Worm (Caenorhabditis elegans) whole organism, late embryonic: ENCODE results near the gene let-716.

ENCODE experiments used
- C38D4.7 ChIP-seq: fragments of 200-800 bp; sonication (Bioruptor generic); optimal IDR thresholded peaks from 2 replicates; lab custom pipeline; 2018; ENCODE audit warnings: mild to moderate bottlenecking, missing genetic modification characterization, moderate library complexity, missing compliant biosample characterization
- T23F11.4 ChIP-seq: fragments of 200-800 bp; sonication (Bioruptor generic); optimal IDR thresholded peaks from 2 replicates; lab custom pipeline; 2018; ENCODE audit warnings: mild to moderate bottlenecking, missing genetic modification characterization, missing compliant biosample characterization
- elt-2 ChIP-seq: sonication (generic microtip); optimal IDR thresholded peaks from 2 replicates; lab custom pipeline; 2016; ENCODE audit warnings: missing genetic modification reagents, missing genetic modification characterization, missing compliant biosample characterization
- hlh-8 ChIP-seq: sonication (generic microtip); optimal IDR thresholded peaks from 2 replicates; lab custom pipeline; 2016; ENCODE audit warnings: missing genotype, missing genetic modification characterization, missing compliant biosample characterization
- mec-3 ChIP-seq: sonication (generic microtip); optimal IDR thresholded peaks from 2 replicates; lab custom pipeline; 2016; ENCODE audit warnings: borderline replicate concordance, missing genetic modification characterization, missing compliant biosample characterization
- pag-3 ChIP-seq: sonication (generic microtip); optimal IDR thresholded peaks from 2 replicates; lab custom pipeline; 2016; ENCODE audit warnings: missing compliant biosample characterization, missing genetic modification characterization, borderline replicate concordance
- sox-4 ChIP-seq: sonication (generic microtip); optimal IDR thresholded peaks from 2 replicates; lab custom pipeline; 2017; ENCODE audit warnings: mild to moderate bottlenecking, missing genetic modification characterization, inconsistent platforms, missing compliant biosample characterization
- ztf-16 ChIP-seq: sonication (generic microtip); optimal IDR thresholded peaks from 2 replicates; lab custom pipeline; 2017; ENCODE audit warnings: missing genetic modification characterization, missing compliant biosample characterization

Gene let-716

DNA sequence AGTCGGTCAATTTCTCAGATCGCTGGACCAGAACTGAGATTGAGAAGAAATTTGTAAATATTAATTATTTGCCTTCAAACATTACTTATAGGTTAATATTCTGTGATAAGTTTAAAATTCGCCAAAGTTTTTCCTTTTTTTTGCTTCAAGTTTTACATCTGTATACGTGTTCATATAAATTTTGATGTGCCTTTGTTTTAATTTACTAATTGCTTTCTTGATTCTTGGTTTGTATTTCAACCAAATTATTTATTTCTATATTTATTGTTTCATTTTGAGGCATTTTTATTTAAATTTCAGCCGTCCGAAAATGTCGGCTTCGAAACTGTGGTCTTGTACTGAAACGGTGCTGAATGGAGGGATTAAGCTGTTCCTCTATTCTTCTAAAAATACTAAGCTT, 53.0 kb downstream of the let-716 start, which contains the start of gene C05D11.1:
TSS of gene C05D11.1 (plus strand) at position 301 of the 400 bp plus-strand sequence.
- no peak for TF ChIP-seq T23F11.4 (GFP tag; lab: Kevin White, UChicago)
- TF ChIP-seq pag-3 = no peak
- no peak for TF ChIP-seq ztf-16 (tag; lab: Kevin White, UChicago)
- TF ChIP-seq mec-3 (tag; lab: Kevin White, UChicago) = no peak
- no peak for TF ChIP-seq C38D4.7
- TF ChIP-seq elt-2 (tag; lab: Kevin White, UChicago) = no peak
- no peak for TF ChIP-seq sox-4
- no peak for TF ChIP-seq hlh-8 (tag; lab: Kevin White, UChicago)
